ENCODE assay signal across 1 fruit fly cellular context in the genomic region with DNA sequence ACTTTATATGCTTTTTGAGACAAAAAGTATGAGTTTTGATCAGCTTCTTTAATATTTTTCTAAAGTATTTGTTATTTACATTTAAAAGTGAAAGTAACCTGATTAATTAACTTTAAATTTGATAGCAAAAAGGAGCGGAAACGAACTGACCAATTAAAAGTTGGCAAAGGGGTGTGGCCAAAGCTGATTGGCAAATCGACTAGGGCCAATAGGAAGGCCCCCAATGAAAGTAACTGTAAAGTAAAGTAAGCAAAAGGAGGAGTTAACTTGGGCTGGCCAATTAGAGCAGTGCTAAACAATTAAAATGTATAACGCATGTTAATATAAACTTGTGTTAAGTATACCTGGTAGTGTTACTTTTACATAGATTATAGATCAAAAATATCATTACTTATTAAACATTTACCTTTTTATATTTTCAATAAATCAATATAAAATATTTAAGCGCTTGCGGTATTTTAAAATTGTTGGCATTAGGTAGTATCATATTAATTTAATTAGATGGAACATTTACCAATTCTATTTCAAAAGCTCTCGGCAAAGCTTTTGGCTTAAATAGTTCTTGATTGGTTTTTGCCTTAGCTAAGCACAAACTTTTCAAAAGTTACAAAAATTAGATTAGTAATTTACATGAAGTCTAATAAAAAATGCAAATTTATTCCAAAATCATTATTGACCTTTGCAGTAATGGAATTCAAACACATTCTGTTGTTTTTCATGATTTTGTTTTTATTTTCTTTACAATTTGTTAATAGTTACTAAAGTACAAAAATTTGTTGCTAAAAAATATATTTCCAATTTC.
A peak's percentile ranks its signal among the peaks of the same experiment; 100 is the strongest.
TF ChIP-seq lines count a peak whose summit lies in the region.

No protein-coding gene starts in this region.

TF ChIP-seq in whole organism, embryonic, 481 proteins besides CTCF, POLR2A, EP300 and RAD21 (continued from another document):
- TF ChIP-seq zf30C (GFP tag; optimal IDR thresholded peaks at IDR 0.05; lab: Kevin White, UChicago) (no peak), CG11695 (GFP tag; IDR thresholded peaks at IDR 0.05; lab: Robert Waterston, UW) (no peak), HmgD (GFP tag; optimal IDR thresholded peaks at IDR 0.05; lab: Kevin White, UChicago) (no peak), Awh (GFP tag; IDR thresholded peaks at IDR 0.05; lab: Robert Waterston, UW) (no peak), CG14667 (GFP tag; IDR thresholded peaks at IDR 0.05; lab: Robert Waterston, UW) (no peak), vvl (GFP tag; IDR thresholded peaks at IDR 0.05; lab: Robert Waterston, UW) (peak; percentile 60), CG12659 (GFP tag; optimal IDR thresholded peaks at IDR 0.05; lab: Kevin White, UChicago) (no peak), CG6813 (GFP tag; optimal IDR thresholded peaks at IDR 0.05; lab: Kevin White, UChicago) (no peak), CG8478 (optimal IDR thresholded peaks at IDR 0.05; lab: Kevin White, UChicago) (no peak), CG10431 (GFP tag; optimal IDR thresholded peaks at IDR 0.05; lab: Kevin White, UChicago) (no peak), CG17361 (GFP tag; IDR thresholded peaks at IDR 0.05; lab: Robert Waterston, UW) (no peak), exex (tag; optimal IDR thresholded peaks at IDR 0.05; lab: Kevin White, UChicago) (peak; percentile 43), Side (GFP tag; optimal IDR thresholded peaks at IDR 0.05; lab: Kevin White, UChicago) (no peak), org-1 (GFP tag; optimal IDR thresholded peaks at IDR 0.05; lab: Kevin White, UChicago) (no peak), dan (GFP tag; IDR thresholded peaks at IDR 0.05; lab: Robert Waterston, UW) (no peak), Camta (GFP tag; optimal IDR thresholded peaks at IDR 0.05; lab: Kevin White, UChicago) (no peak), CG3407 (GFP tag; optimal IDR thresholded peaks at IDR 0.05; lab: Kevin White, UChicago) (no peak), pita (GFP tag; optimal IDR thresholded peaks at IDR 0.05; lab: Kevin White, UChicago) (peak; percentile 4), chm (GFP tag; IDR thresholded peaks at IDR 0.05; lab: Robert Waterston, UW) (no peak), jing (GFP tag; optimal IDR thresholded peaks at IDR 0.05; lab: Kevin White, UChicago) (no peak), klu (GFP tag; IDR thresholded peaks at IDR 0.05; lab: Robert Waterston, UW) (no peak), Rx (GFP tag; IDR thresholded peaks at IDR 0.05; lab: Robert Waterston, UW) (no peak), sens (GFP tag; lab: Kevin White, UChicago) (peak; percentile 20), onecut (GFP tag; IDR thresholded peaks at IDR 0.05; lab: Robert Waterston, UW) (no peak), CG10565 (GFP tag; optimal IDR thresholded peaks at IDR 0.05; lab: Kevin White, UChicago) (no peak), Hr78 (GFP tag; optimal IDR thresholded peaks at IDR 0.05; lab: Kevin White, UChicago) (peak in 1 of 2 experiments; percentile 0), Spps (tag; optimal IDR thresholded peaks at IDR 0.05; lab: Kevin White, UChicago) (no peak), BEAF-32 (GFP tag; optimal IDR thresholded peaks at IDR 0.05; lab: Kevin White, UChicago) (no peak), CG10147 (GFP tag; optimal IDR thresholded peaks at IDR 0.05; lab: Kevin White, UChicago) (no peak), dati (GFP tag; IDR thresholded peaks at IDR 0.05; lab: Robert Waterston, UW) (no peak)
